Worm (Caenorhabditis elegans) whole organism, dauer: ENCODE data around the gene F42A6.2.
"Not testable (repeated sequence)": the region's sequence is repeated elsewhere in the genome, so short reads cannot be mapped to it uniquely, and the experiment has no call there.

Experiments used
- unc-62 ChIP-seq: sonication (generic microtip); optimal IDR thresholded peaks from 2 replicates; lab custom pipeline; 2017; ENCODE audit warnings: missing biosample characterization, missing genetic modification reagents, missing genetic modification characterization

The F42A6.2 gene

DNA sequence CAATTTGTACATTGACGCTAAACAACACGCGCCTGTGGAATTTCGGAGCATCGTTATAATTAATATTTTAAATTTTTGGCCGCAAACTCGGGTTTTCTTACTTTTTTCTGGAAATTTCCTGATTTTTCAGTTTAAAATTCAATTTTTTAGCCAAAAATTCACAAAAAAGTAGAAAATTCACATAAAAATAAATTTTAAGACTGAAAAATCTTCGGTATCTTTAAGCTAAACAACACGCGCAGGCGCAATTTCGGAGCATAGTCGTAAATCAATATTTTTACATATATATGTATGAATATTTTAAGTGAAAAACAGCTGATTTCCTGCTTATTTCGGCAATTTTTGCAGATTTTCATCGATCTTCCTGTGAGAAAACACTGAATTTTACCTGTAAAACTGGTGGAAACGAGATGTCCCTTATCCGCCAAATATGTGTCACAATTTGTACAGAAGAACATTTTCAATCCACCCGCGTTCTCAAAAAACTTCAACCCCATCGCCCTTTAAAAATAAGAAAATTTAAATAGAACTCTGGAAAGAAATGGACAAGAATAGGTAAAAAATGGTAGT is 41.2 kb downstream of the F42A6.2 start, which contains the start of gene B0546.3:
Gene B0546.3 (minus strand): TSS at position 504 of the 570 bp plus-strand sequence.
- no peak for TF ChIP-seq unc-62

DNA sequence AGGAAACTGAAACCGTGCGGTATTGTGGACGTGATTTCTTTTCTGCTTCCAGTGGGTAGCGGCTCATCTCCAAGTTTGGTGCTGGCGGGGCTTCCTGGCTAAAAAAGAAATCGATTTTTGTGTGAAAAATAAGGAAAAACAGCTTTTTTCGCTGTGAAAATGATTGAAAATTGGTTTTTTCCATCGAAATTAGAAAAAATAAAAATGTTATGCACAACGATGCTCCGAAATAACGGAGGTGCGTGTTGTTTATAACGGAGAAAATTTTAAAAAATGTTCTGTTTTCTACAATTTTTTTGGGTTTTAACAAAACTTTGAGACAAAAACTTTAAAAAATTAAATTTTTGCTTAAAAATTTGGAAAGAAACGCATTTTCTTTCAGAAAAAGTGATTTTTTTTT is 41.9 kb downstream of the F42A6.2 start:
- TF ChIP-seq unc-62, result no peak

DNA sequence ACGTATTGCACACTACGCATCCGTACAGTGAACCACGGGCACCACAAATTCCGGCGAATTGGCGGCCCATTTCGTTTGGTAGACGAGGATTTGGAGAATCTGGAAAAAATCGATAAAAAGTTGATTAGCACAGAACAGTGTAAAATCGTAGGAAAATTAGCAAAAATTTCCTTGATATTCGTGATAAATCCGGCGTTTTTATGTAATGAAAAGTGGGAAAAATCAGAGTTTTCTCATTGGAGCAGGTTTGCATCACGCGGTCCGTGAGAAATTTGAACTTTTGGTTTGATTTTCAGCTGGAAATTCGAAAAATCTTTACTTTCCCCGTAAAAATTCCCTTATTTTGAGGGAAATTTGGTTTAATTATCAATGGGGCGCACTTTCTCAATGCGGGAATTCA is 42.8 kb downstream of the F42A6.2 start, which contains the start of gene B0546.4:
Gene B0546.4 (minus strand): TSS at position 101 of the 400 bp plus-strand sequence.
- TF ChIP-seq unc-62, result no peak

DNA sequence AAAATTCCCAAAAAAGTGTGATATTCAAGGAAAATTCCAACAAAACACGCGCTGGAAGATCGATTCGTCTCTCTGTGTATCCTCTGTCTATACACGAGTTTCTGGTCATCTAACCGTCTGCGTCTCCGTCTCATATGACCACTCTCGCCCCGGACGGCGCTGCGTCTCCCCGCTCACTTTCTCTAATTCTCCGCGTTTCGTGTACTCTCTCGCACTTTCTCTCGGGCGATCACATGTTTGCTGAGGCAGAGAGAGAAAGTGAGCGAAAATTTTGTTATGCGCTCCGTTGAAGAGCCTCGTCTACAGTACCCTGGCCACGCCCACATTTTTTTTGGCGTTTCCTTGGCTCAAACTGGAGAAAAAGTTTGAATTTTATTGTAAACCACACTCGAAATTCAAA is 43.3 kb downstream of the F42A6.2 start:
- no peak for TF ChIP-seq unc-62

DNA sequence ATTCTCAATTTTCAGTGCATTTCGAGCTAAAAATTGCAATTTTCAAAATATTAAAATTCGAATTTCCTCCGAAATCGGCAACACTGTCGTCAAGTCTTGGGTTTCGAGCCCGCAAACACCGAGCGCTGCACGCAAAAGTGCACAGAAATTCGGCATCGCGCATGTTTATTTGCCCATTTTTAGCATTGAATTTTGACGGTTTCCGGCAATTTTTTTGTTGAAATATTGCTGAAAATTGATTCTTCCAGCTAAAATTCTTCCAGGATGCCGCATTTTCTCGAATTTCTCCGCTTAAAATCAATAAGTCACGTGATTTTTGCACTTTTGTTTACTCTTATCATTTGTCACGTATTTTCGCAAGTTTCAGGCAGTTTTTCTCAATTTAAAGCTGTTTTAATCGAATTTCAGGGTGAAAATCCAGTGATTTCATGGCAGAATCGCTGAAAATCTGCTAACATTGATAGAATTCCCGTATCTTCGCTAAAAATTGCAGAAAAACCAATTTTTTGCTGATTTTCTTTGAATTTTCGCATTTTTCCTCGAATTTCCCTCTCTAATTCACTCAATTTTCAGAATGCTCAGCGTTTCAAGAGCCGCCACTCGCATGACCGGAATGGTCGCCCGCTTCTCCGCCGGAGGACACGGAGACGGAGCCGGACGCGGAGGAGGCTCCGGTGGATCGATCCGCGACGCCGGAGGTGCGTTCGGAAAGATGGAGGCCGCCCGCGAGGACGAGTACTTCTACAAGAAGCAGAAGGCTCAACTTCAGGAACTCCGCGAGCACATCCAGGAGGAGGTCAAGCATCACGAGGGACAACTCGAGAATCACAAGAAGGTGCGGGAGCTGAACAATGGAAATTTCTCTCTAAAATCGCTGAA is 44.3 kb downstream of the F42A6.2 start, which contains the start of gene mai-2:
Gene mai-2 (plus strand): TSS at position 574 of the 879 bp plus-strand sequence.
- no peak for TF ChIP-seq unc-62

DNA sequence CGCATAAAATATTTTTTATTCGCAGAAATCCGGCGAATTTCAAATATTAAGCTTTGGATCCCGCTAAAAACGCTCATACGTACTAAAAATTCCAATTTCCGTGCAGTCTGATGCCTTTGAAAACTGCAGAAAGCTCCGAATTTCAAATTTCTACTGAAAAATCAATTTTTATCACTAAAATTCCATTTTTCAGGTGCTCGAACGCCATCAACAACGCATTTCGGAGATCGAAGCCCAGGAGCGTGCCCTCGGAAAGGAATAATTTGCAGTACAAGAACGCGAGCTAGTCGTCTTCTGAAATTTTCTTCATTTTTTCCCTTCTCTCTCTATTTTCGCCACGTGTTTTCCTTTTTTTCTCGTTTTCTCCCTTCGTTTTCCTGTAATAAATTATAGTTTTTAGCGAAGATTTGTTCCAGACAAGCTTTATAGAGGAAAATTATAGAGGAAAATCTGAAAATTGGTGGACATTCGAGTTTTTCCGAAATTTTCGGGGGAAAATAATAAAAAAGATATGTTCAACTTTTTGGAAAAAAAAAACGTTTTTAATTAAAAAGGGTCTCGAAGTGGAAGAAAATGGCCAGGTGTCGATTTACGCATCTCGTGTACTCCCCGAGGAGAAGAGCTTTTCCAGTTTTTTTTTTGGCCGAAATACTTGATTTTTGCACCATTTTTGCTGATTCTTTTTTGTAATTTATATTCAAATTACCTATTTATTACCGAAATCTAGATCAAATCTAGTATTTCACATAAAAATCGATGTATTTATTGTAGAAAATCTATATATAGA is 45.4 kb downstream of the F42A6.2 start:
- no peak for TF ChIP-seq unc-62

DNA sequence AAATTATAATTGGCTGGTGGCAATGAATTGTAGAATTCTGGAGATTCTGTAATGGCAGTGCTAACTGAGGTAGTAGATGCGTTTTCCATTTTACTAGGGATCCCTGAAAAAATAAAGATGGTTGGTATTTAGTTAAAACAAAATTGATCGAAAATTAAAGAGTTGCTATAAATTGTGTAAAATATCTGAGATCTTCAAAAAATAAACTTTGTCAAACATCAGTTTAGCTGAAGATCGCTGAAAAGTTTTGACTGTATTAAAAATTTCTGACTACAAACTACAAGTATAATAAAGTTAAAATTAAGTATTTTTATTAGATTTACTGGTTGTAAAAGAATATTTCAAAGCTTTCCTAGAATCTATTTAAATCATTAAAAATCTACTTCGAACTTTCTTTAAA is 48.7 kb downstream of the F42A6.2 start, which contains the start of gene B0546.5:
Gene B0546.5 (minus strand): TSS at position 101 of the 400 bp plus-strand sequence.
- TF ChIP-seq unc-62, result not testable (repeated sequence)
